Worm (Caenorhabditis elegans): ENCODE measurements around the gene lgc-50.

DNA sequence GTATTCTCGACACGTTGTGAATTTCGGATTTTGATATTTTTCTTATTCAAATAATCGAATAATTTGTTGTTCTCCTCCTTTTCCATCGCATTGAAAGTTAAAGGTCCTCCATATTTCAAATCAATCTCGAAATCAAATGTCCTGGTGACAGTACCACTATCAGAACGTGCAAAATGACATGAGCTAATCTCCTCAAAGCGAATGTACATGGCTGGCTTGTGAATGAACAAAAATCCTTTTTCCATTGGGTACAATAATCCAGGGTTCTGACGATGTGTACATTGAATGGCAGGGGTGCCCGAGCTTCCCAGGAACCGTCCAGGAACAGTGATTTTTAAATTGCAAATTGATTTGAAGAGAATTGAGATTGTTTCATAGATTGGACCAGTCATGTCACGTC lies 15.1 kb downstream of the lgc-50 start:
- TF ChIP-seq ceh-31 (tag; optimal IDR thresholded peaks at IDR 0.05) (no peak), odd-2 (tag; optimal IDR thresholded peaks at IDR 0.05) (no peak), pqm-1 (tag; optimal IDR thresholded peaks at IDR 0.05) (no peak), unc-86 (tag; optimal IDR thresholded peaks at IDR 0.05) (no peak), ceh-18 (tag; optimal IDR thresholded peaks at IDR 0.05) (no peak), pha-4 (tag; optimal IDR thresholded peaks at IDR 0.05) (no peak), unc-3 (GFP tag; conservative IDR thresholded peaks at IDR 0.05) (no peak), unc-3 (tag; optimal IDR thresholded peaks at IDR 0.05) (no peak), ceh-9 (tag; optimal IDR thresholded peaks at IDR 0.05) (no peak), ama-1 (optimal IDR thresholded peaks at IDR 0.05) (no peak), ceh-30 (tag; optimal IDR thresholded peaks at IDR 0.05) (no peak)
